Worm (Caenorhabditis elegans) whole organism, young adult: ENCODE data around the gene flp-4.
A peak's percentile ranks its signal among the peaks of the same experiment; 100 is the strongest.

Experiments
- C17E4.6 ChIP-seq: fragments of 200-800 bp; sonication (Bioruptor generic); IDR thresholded peaks from 2 replicates; pipeline ENCODE4 v1.3.6; 2022; ENCODE audit warnings: missing genetic modification reagents, missing genetic modification characterization, missing compliant biosample characterization
- F10E7.11 ChIP-seq: sonication (generic microtip); optimal IDR thresholded peaks from 2 replicates; lab custom pipeline; 2017; ENCODE audit warnings: mild to moderate bottlenecking, missing genetic modification characterization, moderate library complexity, missing compliant biosample characterization
- F22D6.2 ChIP-seq: sonication (generic microtip); optimal IDR thresholded peaks from 2 replicates; lab custom pipeline; 2016; ENCODE audit warnings: mild to moderate bottlenecking, missing genetic modification characterization, missing compliant biosample characterization
- F37B4.10 ChIP-seq: fragments of 200-800 bp; sonication (Bioruptor generic); IDR thresholded peaks from 2 replicates; pipeline ENCODE4 v1.3.6; 2022; ENCODE audit warnings: missing genetic modification characterization, missing compliant biosample characterization
- F55B11.4 ChIP-seq: sonication (generic microtip); optimal IDR thresholded peaks from 2 replicates; lab custom pipeline; 2016; ENCODE audit warnings: missing compliant biosample characterization, missing genetic modification characterization, borderline replicate concordance; ENCODE audit not compliant: insufficient read depth
- K11D2.4 ChIP-seq: fragments of 200-800 bp; sonication (Bioruptor generic); IDR thresholded peaks from 2 replicates; pipeline ENCODE4 v1.3.6; 2022; ENCODE audit warnings: missing genetic modification reagents, missing genetic modification characterization, missing compliant biosample characterization
- T07F8.4 ChIP-seq: sonication (generic microtip); optimal IDR thresholded peaks from 2 replicates; lab custom pipeline; 2016; ENCODE audit warnings: mild to moderate bottlenecking, missing genetic modification characterization, moderate library complexity, missing compliant biosample characterization
- ama-1 ChIP-seq, 3 experiments: fragments of 150-350 bp in 1 of 3; sonication (generic microtip) in 2 of 3; optimal IDR thresholded peaks; 2 replicates each; lab custom pipeline; 2014 to 2018; ENCODE audit warnings: missing biosample characterization in 2 of 3, missing genetic modification characterization in 2 of 3, missing genetic modification reagents in 2 of 3
- aptf-3 ChIP-seq: fragments of 200-800 bp; sonication (Bioruptor generic); IDR thresholded peaks from 2 replicates; pipeline ENCODE4 v1.3.6; 2022; ENCODE audit warnings: missing genetic modification characterization, missing compliant biosample characterization
- bed-2 ChIP-seq: fragments of 200-800 bp; sonication (Bioruptor generic); IDR thresholded peaks from 2 replicates; pipeline ENCODE4 v1.3.6; 2022; ENCODE audit warnings: missing genetic modification reagents, missing genetic modification characterization, missing compliant biosample characterization
- cebp-1 ChIP-seq, 2 experiments: fragments of 200-800 bp in 1 of 2; sonication (Bioruptor generic) in 1 of 2; sonication (generic microtip) in 1 of 2; IDR thresholded peaks in 1 of 2; optimal IDR thresholded peaks in 1 of 2; 2 replicates each; pipeline versions ENCODE4 v1.3.6 to Lab custom; 2017 to 2022; ENCODE audit warnings: missing compliant biosample characterization in 2 of 2, missing genetic modification characterization in 2 of 2, mild to moderate bottlenecking in 1 of 2, missing genetic modification reagents in 1 of 2, moderate library complexity in 1 of 2
- ceh-100 ChIP-seq: fragments of 200-800 bp; sonication (Bioruptor generic); IDR thresholded peaks from 2 replicates; pipeline ENCODE4 v1.3.6; 2022; ENCODE audit warnings: missing genetic modification reagents, missing genetic modification characterization, missing compliant biosample characterization
- ceh-58 ChIP-seq: fragments of 200-800 bp; sonication (Bioruptor generic); IDR thresholded peaks from 2 replicates; pipeline ENCODE4 v1.3.6; 2022; ENCODE audit warnings: missing genetic modification characterization, missing compliant biosample characterization
- dox-1 ChIP-seq: fragments of 200-800 bp; sonication (Bioruptor generic); IDR thresholded peaks from 2 replicates; pipeline ENCODE4 v1.3.6; 2022; ENCODE audit warnings: missing genetic modification reagents, missing genetic modification characterization, missing compliant biosample characterization
- dpff-1 ChIP-seq: sonication (generic microtip); optimal IDR thresholded peaks from 2 replicates; lab custom pipeline; 2017; ENCODE audit warnings: mild to moderate bottlenecking, missing genetic modification characterization, missing compliant biosample characterization
- dpl-1 ChIP-seq: fragments of 150-350 bp; optimal IDR thresholded peaks from 2 replicates; lab custom pipeline; 2014; ENCODE audit warnings: missing biosample characterization, missing genetic modification reagents, missing genetic modification characterization
- ekl-4 ChIP-seq: fragments of 200-800 bp; sonication (Bioruptor generic); IDR thresholded peaks from 2 replicates; pipeline ENCODE4 v1.3.6; 2022; ENCODE audit warnings: missing genetic modification reagents, missing genetic modification characterization, missing compliant biosample characterization
- fkh-3 ChIP-seq: sonication (generic microtip); optimal IDR thresholded peaks from 2 replicates; lab custom pipeline; 2016; ENCODE audit warnings: mild to moderate bottlenecking, missing genetic modification characterization, missing compliant biosample characterization
- hlh-12 ChIP-seq: sonication (generic microtip); optimal IDR thresholded peaks from 2 replicates; lab custom pipeline; 2016; ENCODE audit warnings: missing genetic modification characterization, missing compliant biosample characterization
- hmg-20 ChIP-seq: fragments of 200-800 bp; sonication (Bioruptor generic); IDR thresholded peaks from 2 replicates; pipeline ENCODE4 v1.3.6; 2022; ENCODE audit warnings: missing genetic modification reagents, missing genetic modification characterization, missing compliant biosample characterization
- hrde-1 ChIP-seq: sonication (generic microtip); optimal IDR thresholded peaks from 2 replicates; lab custom pipeline; 2016; ENCODE audit warnings: missing genetic modification characterization, mild to moderate bottlenecking, missing compliant biosample characterization, moderate library complexity, missing genotype, missing genetic modification reagents, borderline replicate concordance
- lin-40 ChIP-seq: sonication (generic microtip); optimal IDR thresholded peaks from 2 replicates; lab custom pipeline; 2016; ENCODE audit warnings: missing genetic modification characterization, mild to moderate bottlenecking, missing compliant biosample characterization, missing genotype, missing genetic modification reagents
- madf-6 ChIP-seq: fragments of 200-800 bp; sonication (Bioruptor generic); IDR thresholded peaks from 2 replicates; pipeline ENCODE4 v1.3.6; 2022; ENCODE audit warnings: missing genetic modification reagents, missing genetic modification characterization, missing compliant biosample characterization
- madf-8 ChIP-seq: fragments of 200-800 bp; sonication (Bioruptor generic); conservative IDR thresholded peaks from 2 replicates; pipeline ENCODE4 v1.3.6; 2022; ENCODE audit warnings: missing genetic modification reagents, missing genetic modification characterization, missing compliant biosample characterization
- nhr-179 ChIP-seq: sonication (generic microtip); optimal IDR thresholded peaks from 2 replicates; lab custom pipeline; 2016; ENCODE audit warnings: mild to moderate bottlenecking, missing genetic modification characterization, missing compliant biosample characterization
- nhr-27 ChIP-seq: fragments of 200-800 bp; sonication (Bioruptor generic); optimal IDR thresholded peaks from 2 replicates; lab custom pipeline; 2018; ENCODE audit warnings: mild to moderate bottlenecking, missing genetic modification characterization, moderate library complexity, missing compliant biosample characterization
- nhr-80 ChIP-seq: sonication (generic microtip); optimal IDR thresholded peaks from 2 replicates; lab custom pipeline; 2016; ENCODE audit warnings: missing genetic modification characterization, missing compliant biosample characterization
- nhr-90 ChIP-seq: sonication (generic microtip); optimal IDR thresholded peaks from 2 replicates; lab custom pipeline; 2016; ENCODE audit warnings: missing genotype, mild to moderate bottlenecking, missing genetic modification characterization, missing compliant biosample characterization
- pbrm-1 ChIP-seq: fragments of 200-800 bp; sonication (Bioruptor generic); IDR thresholded peaks from 2 replicates; pipeline ENCODE4 v1.3.6; 2022; ENCODE audit warnings: missing genetic modification reagents, missing genetic modification characterization, missing compliant biosample characterization
- pha-4 ChIP-seq: fragments of 150-350 bp; sonication (generic microtip); optimal IDR thresholded peaks from 2 replicates; lab custom pipeline; 2014; ENCODE audit warnings: missing biosample characterization, missing genetic modification reagents, missing genetic modification characterization
- rec-8 ChIP-seq, 2 experiments: sonication (generic microtip); optimal IDR thresholded peaks; 2 replicates each; lab custom pipeline; 2016; ENCODE audit warnings: mild to moderate bottlenecking in 2 of 2, missing genetic modification characterization in 2 of 2, missing genetic modification reagents in 2 of 2, missing genotype in 2 of 2, missing biosample characterization in 1 of 2, missing compliant biosample characterization in 1 of 2, moderate library complexity in 1 of 2
- repo-1 ChIP-seq: sonication (generic microtip); optimal IDR thresholded peaks from 2 replicates; lab custom pipeline; 2017; ENCODE audit warnings: mild to moderate bottlenecking, missing genetic modification characterization, missing compliant biosample characterization
- sdz-38 ChIP-seq: sonication (generic microtip); optimal IDR thresholded peaks from 2 replicates; lab custom pipeline; 2016; ENCODE audit warnings: missing genotype, missing genetic modification characterization, missing compliant biosample characterization
- snpc-1.1 ChIP-seq: sonication (generic microtip); optimal IDR thresholded peaks from 2 replicates; lab custom pipeline; 2017; ENCODE audit warnings: missing genetic modification characterization, mild to moderate bottlenecking, missing compliant biosample characterization, antibody characterized with exemption, moderate library complexity, missing genotype, missing genetic modification reagents; ENCODE audit not compliant: insufficient read depth
- somi-1 ChIP-seq: fragments of 200-800 bp; sonication (Bioruptor generic); optimal IDR thresholded peaks from 2 replicates; lab custom pipeline; 2018; ENCODE audit warnings: mild to moderate bottlenecking, missing genetic modification characterization, missing compliant biosample characterization
- xnd-1 ChIP-seq: sonication (generic microtip); optimal IDR thresholded peaks from 2 replicates; lab custom pipeline; 2016; ENCODE audit warnings: missing genotype, missing genetic modification reagents, missing genetic modification characterization, missing compliant biosample characterization
- ztf-26 ChIP-seq: sonication (generic microtip); optimal IDR thresholded peaks from 2 replicates; lab custom pipeline; 2017; ENCODE audit warnings: missing genetic modification characterization, missing compliant biosample characterization

The flp-4 gene

DNA sequence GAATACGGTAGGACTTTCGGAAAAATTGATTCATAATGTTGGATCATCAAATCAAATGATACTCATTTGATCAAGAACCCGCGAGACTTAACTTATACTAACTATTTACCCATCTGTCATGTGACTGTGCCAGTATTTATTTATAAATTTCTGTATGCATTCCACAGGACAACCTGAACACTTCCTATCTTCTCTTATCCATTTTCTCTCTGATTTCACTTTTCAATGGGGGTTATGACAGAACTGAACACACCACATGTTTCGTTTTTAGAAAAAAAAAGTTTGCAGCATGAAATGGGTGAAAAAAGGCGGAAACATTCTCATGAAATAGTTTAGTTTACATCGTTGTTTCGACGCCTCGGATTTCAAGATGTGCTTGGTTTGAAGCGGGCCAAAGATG, 31.1 kb upstream of the flp-4 start:
- TF ChIP-seq pbrm-1 (no peak), hlh-12 (no peak), aptf-3 (GFP tag; lab: Robert Waterston, UW) (no peak), rec-8 (tag; optimal IDR thresholded peaks at IDR 0.05; lab: Kevin White, UChicago) (no peak), hmg-20 (GFP tag; lab: Robert Waterston, UW) (no peak)

DNA sequence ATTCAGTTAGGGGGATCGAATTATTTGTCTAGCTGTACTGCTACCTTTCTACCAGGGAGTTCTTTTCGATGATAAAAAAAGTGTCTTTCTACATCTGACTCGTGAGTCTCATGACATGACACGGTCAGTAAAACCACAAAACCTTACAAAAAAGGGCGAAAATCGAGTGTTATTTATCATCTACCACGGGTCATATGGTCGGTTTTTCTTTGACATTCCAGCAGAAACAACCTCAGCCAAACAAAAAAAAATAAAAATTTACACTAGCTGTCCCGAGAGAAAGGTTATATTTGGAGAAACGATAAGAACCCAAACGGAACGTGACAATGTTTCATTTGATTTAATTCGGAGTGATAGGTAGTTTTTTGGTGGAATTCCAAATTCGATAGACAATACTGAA, 29.0 kb upstream of the flp-4 start:
- TF ChIP-seq nhr-80 (tag; lab: Kevin White, UChicago) (peak; percentile 23), dpl-1 (GFP tag; lab: Kevin White, UChicago) (no peak), snpc-1.1 (tag; lab: Kevin White, UChicago) (no peak), lin-40 (peak; percentile 25), cebp-1 (GFP tag; IDR thresholded peaks at IDR 0.05; lab: Robert Waterston, UW) (no peak), cebp-1 (tag; optimal IDR thresholded peaks at IDR 0.05; lab: Kevin White, UChicago) (peak; percentile 49), fkh-3 (tag; lab: Kevin White, UChicago) (no peak), ceh-100 (GFP tag; lab: Robert Waterston, UW) (no peak), pbrm-1 (no peak), dox-1 (GFP tag; lab: Robert Waterston, UW) (no peak), F37B4.10 (GFP tag; lab: Robert Waterston, UW) (no peak), F22D6.2 (no peak), K11D2.4 (GFP tag; lab: Robert Waterston, UW) (peak; percentile 78), T07F8.4 (no peak), ztf-26 (tag; lab: Kevin White, UChicago) (peak; percentile 52), madf-6 (no peak), somi-1 (GFP tag; lab: Kevin White, UChicago) (peak; percentile 15), xnd-1 (tag; lab: Kevin White, UChicago) (no peak), nhr-27 (tag; lab: Kevin White, UChicago) (no peak)

DNA sequence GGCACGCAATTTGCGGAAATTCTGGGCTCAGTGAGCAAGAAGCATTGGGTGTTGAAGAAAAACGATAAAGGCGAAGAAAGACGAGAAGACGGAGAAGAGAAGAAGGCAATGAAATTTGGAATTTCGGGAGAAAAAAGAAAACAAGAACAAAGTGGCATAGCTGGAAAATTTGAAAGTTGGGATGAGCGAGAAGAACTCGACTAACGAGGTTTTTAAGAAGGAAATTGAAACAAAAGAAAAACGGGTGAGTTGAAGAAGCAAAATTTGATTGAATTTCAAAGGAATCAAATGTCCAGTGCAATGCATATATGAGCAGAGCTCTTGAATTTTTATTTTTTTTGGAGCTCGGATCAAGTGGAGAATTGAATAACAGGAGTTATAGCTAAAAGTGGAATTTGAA, 26.9 kb upstream of the flp-4 start:
- TF ChIP-seq ekl-4 (GFP tag; lab: Robert Waterston, UW), result no peak
- TF ChIP-seq nhr-90 (tag; lab: Kevin White, UChicago), result no peak
- TF ChIP-seq ama-1 (optimal IDR thresholded peaks at IDR 0.05; lab: Kevin White, UChicago), result no peak
- no peak for TF ChIP-seq ama-1 (GFP tag; optimal IDR thresholded peaks at IDR 0.05; lab: Kevin White, UChicago)
- no peak for TF ChIP-seq lin-40
- TF ChIP-seq ceh-58 (GFP tag; lab: Robert Waterston, UW), result no peak
- TF ChIP-seq madf-8, result no peak
- TF ChIP-seq pha-4 (tag; lab: Kevin White, UChicago), result no peak
- no peak for TF ChIP-seq nhr-179 (tag; lab: Kevin White, UChicago)
- TF ChIP-seq F10E7.11 (tag; lab: Kevin White, UChicago), result no peak
- no peak for TF ChIP-seq ztf-26 (tag; lab: Kevin White, UChicago)
- TF ChIP-seq hmg-20 (GFP tag; lab: Robert Waterston, UW), result no peak
- no peak for TF ChIP-seq F55B11.4 (tag; lab: Kevin White, UChicago)
- TF ChIP-seq hlh-12, result no peak
- TF ChIP-seq C17E4.6 (GFP tag; lab: Robert Waterston, UW), result no peak
- no peak for TF ChIP-seq hrde-1 (tag; lab: Kevin White, UChicago)
- TF ChIP-seq repo-1 (tag; lab: Kevin White, UChicago), result no peak
- TF ChIP-seq sdz-38 (tag; lab: Kevin White, UChicago), result no peak
- TF ChIP-seq dpff-1 (tag; lab: Kevin White, UChicago), result no peak
- no peak for TF ChIP-seq bed-2 (GFP tag; lab: Robert Waterston, UW)
